Worm (Caenorhabditis elegans) whole organism, mixed stage, embryonic: Measurements from ENCODE around the gene prx-10.

Source experiments
- bed-3 ChIP-seq: fragments of 200-800 bp; sonication (Bioruptor generic); optimal IDR thresholded peaks from 3 replicates; lab custom pipeline; 2018; ENCODE audit warnings: mild to moderate bottlenecking, missing genetic modification characterization, moderate library complexity, missing compliant biosample characterization
- blmp-1 ChIP-seq: fragments of 150-350 bp; optimal IDR thresholded peaks from 2 replicates; lab custom pipeline; 2014; ENCODE audit warnings: missing biosample characterization, missing genetic modification characterization
- ceh-39 ChIP-seq: fragments of 150-350 bp; optimal IDR thresholded peaks from 2 replicates; lab custom pipeline; 2014; ENCODE audit warnings: missing biosample characterization, missing genetic modification characterization
- ceh-83 ChIP-seq: fragments of 200-800 bp; sonication (Bioruptor generic); optimal IDR thresholded peaks from 2 replicates; lab custom pipeline; 2018; ENCODE audit warnings: mild to moderate bottlenecking, missing genetic modification characterization, missing compliant biosample characterization
- ces-1 ChIP-seq: fragments of 150-350 bp; optimal IDR thresholded peaks from 2 replicates; lab custom pipeline; 2014; ENCODE audit warnings: missing biosample characterization, missing genetic modification reagents, missing genetic modification characterization
- cnd-1 ChIP-seq: fragments of 200-800 bp; sonication (Bioruptor generic); optimal IDR thresholded peaks from 2 replicates; lab custom pipeline; 2018; ENCODE audit warnings: mild to moderate bottlenecking, missing genetic modification characterization, missing compliant biosample characterization
- drap-1 ChIP-seq: fragments of 200-800 bp; sonication (Bioruptor generic); optimal IDR thresholded peaks from 3 replicates; lab custom pipeline; 2018; ENCODE audit warnings: mild to moderate bottlenecking, missing genetic modification characterization, missing compliant biosample characterization
- elt-1 ChIP-seq: sonication (generic microtip); optimal IDR thresholded peaks from 2 replicates; lab custom pipeline; 2017; ENCODE audit warnings: missing genetic modification characterization, mild to moderate bottlenecking, missing compliant biosample characterization, antibody characterized with exemption, moderate library complexity, borderline replicate concordance; ENCODE audit not compliant: insufficient read depth
- hlh-1 ChIP-seq: fragments of 150-350 bp; optimal IDR thresholded peaks from 2 replicates; lab custom pipeline; 2014; ENCODE audit warnings: missing biosample characterization, missing genetic modification reagents, missing genetic modification characterization
- lin-13 ChIP-seq: fragments of 150-350 bp; optimal IDR thresholded peaks from 2 replicates; lab custom pipeline; 2014; ENCODE audit warnings: missing biosample characterization, missing genetic modification characterization
- lin-32 ChIP-seq: fragments of 200-800 bp; sonication (Bioruptor generic); optimal IDR thresholded peaks from 2 replicates; lab custom pipeline; 2018; ENCODE audit warnings: mild to moderate bottlenecking, missing genetic modification characterization, missing compliant biosample characterization
- lsy-2 ChIP-seq: fragments of 150-350 bp; optimal IDR thresholded peaks from 2 replicates; lab custom pipeline; 2014; ENCODE audit warnings: missing biosample characterization, missing genetic modification characterization
- mab-5 ChIP-seq: fragments of 150-350 bp; optimal IDR thresholded peaks from 2 replicates; lab custom pipeline; 2014; ENCODE audit warnings: missing biosample characterization, missing genetic modification characterization
- mep-1 ChIP-seq: fragments of 150-350 bp; optimal IDR thresholded peaks from 2 replicates; lab custom pipeline; 2017; ENCODE audit warnings: missing biosample characterization, missing genetic modification reagents, missing genetic modification characterization, inconsistent platforms
- mls-2 ChIP-seq: sonication (generic microtip); optimal IDR thresholded peaks from 2 replicates; lab custom pipeline; 2016; ENCODE audit warnings: mild to moderate bottlenecking, missing genetic modification characterization, moderate library complexity, missing compliant biosample characterization
- nhr-2 ChIP-seq: fragments of 150-350 bp; optimal IDR thresholded peaks from 2 replicates; lab custom pipeline; 2014; ENCODE audit warnings: missing biosample characterization, missing genetic modification characterization
- nhr-237 ChIP-seq: fragments of 150-350 bp; optimal IDR thresholded peaks from 2 replicates; lab custom pipeline; 2014; ENCODE audit warnings: missing biosample characterization, missing genetic modification characterization
- nhr-28 ChIP-seq: fragments of 150-350 bp; optimal IDR thresholded peaks from 2 replicates; lab custom pipeline; 2014; ENCODE audit warnings: missing biosample characterization, missing genetic modification characterization
- pha-4 ChIP-seq: fragments of 150-350 bp; optimal IDR thresholded peaks from 2 replicates; lab custom pipeline; 2018; ENCODE audit warnings: missing biosample characterization, missing genetic modification reagents, missing genetic modification characterization
- sem-2 ChIP-seq: fragments of 200-800 bp; sonication (Bioruptor generic); optimal IDR thresholded peaks from 2 replicates; lab custom pipeline; 2018; ENCODE audit warnings: mild to moderate bottlenecking, missing genetic modification characterization, missing compliant biosample characterization
- snpc-4 ChIP-seq: fragments of 150-350 bp; optimal IDR thresholded peaks from 2 replicates; lab custom pipeline; 2014; ENCODE audit warnings: missing biosample characterization, missing genetic modification characterization
- sptf-1 ChIP-seq: sonication (generic microtip); optimal IDR thresholded peaks from 2 replicates; lab custom pipeline; 2017; ENCODE audit warnings: mild to moderate bottlenecking, missing genetic modification characterization, moderate library complexity, missing compliant biosample characterization
- tbx-8 ChIP-seq: fragments of 200-800 bp; sonication (Bioruptor generic); optimal IDR thresholded peaks from 2 replicates; lab custom pipeline; 2018; ENCODE audit warnings: mild to moderate bottlenecking, missing genetic modification characterization, moderate library complexity, missing compliant biosample characterization
- unc-39 ChIP-seq: fragments of 150-350 bp; optimal IDR thresholded peaks from 2 replicates; lab custom pipeline; 2014; ENCODE audit warnings: missing biosample characterization, missing genetic modification characterization
- unc-62 ChIP-seq: fragments of 150-350 bp; optimal IDR thresholded peaks from 2 replicates; lab custom pipeline; 2014; ENCODE audit warnings: missing biosample characterization, missing genetic modification reagents, missing genetic modification characterization
- zip-8 ChIP-seq: fragments of 150-350 bp; optimal IDR thresholded peaks from 2 replicates; lab custom pipeline; 2014; ENCODE audit warnings: missing biosample characterization, missing genetic modification characterization

The prx-10 gene

ce11 chrIII:5230415-5230814, 5.8 kb upstream of the prx-10 start, which contains the start of gene prmt-5:
Gene prmt-5, plus strand, starts transcription at chrIII:5230555.
- TF ChIP-seq snpc-4 (tag; lab: Kevin White, UChicago) (no peak), lin-13 (no peak)
- TF ChIP-seq, all 35 proteins: peak for 0

ce11 chrIII:5233140-5233539, 3.1 kb upstream of the prx-10 start:
- no peak for TF ChIP-seq sem-2 (GFP tag; lab: Kevin White, UChicago)
- TF ChIP-seq pha-4 (tag; lab: Kevin White, UChicago) = peak; percentile 35

- TF ChIP-seq lsy-2 (tag; lab: Kevin White, UChicago) (no peak), mep-1 (tag; lab: Kevin White, UChicago) (no peak)
These were observed 1.9 kb upstream of the prx-10 start, which contains the start of gene mrps-26 for ce11 chrIII:5234312-5234711. Gene mrps-26, plus strand, starts transcription at chrIII:5234612.

- TF ChIP-seq unc-39 (tag; lab: Kevin White, UChicago) = no peak
- no peak for TF ChIP-seq blmp-1 (tag; lab: Kevin White, UChicago)
- no peak for TF ChIP-seq bed-3 (GFP tag; lab: Kevin White, UChicago)
- no peak for TF ChIP-seq sptf-1 (tag; lab: Kevin White, UChicago)
- no peak for TF ChIP-seq mls-2 (tag; lab: Kevin White, UChicago)
- TF ChIP-seq elt-1 (tag; lab: Kevin White, UChicago) = no peak
These were observed 5.7 kb downstream of the prx-10 start for ce11 chrIII:5241854-5242253.

ce11 chrIII:5244539-5244938, 8.3 kb downstream of the prx-10 start, which contains the start of gene cnd-1:
Gene cnd-1, minus strand, starts transcription at chrIII:5244639.
- TF ChIP-seq lin-13 (no peak), ceh-39 (tag; lab: Kevin White, UChicago) (no peak), hlh-1 (tag; lab: Kevin White, UChicago) (no peak), lsy-2 (tag; lab: Kevin White, UChicago) (no peak), nhr-2 (peak; percentile 72)

- TF ChIP-seq unc-62 (GFP tag; lab: Kevin White, UChicago) (no peak), nhr-2 (peak; percentile 92)
These were observed 8.9 kb downstream of the prx-10 start for ce11 chrIII:5245067-5245466.

ce11 chrIII:5248706-5249105, 12.5 kb downstream of the prx-10 start:
- TF ChIP-seq cnd-1 (tag; lab: Kevin White, UChicago) (no peak), snpc-4 (tag; lab: Kevin White, UChicago) (no peak), zip-8 (tag; lab: Kevin White, UChicago) (peak; percentile 14), tbx-8 (no peak), nhr-2 (peak; percentile 81)

- TF ChIP-seq lin-32 (no peak), ces-1 (GFP tag; lab: Kevin White, UChicago) (peak; percentile 36)
These were observed 17.9 kb downstream of the prx-10 start, which contains the start of the genes sumv-1 and gop-1 for ce11 chrIII:5254108-5254507. Gene sumv-1, minus strand, starts transcription at chrIII:5254187. Gene gop-1, plus strand, starts transcription at chrIII:5254438.

ce11 chrIII:5258918-5259317, 22.7 kb downstream of the prx-10 start, which contains the start of gene gop-2:
Gene gop-2, plus strand, starts transcription at chrIII:5259023.
- no peak for TF ChIP-seq lin-13
- no peak for TF ChIP-seq sem-2 (GFP tag; lab: Kevin White, UChicago)
- no peak for TF ChIP-seq nhr-28 (tag; lab: Kevin White, UChicago)
- no peak for TF ChIP-seq mab-5
- no peak for TF ChIP-seq unc-39 (tag; lab: Kevin White, UChicago)
- TF ChIP-seq drap-1 (GFP tag; lab: Kevin White, UChicago) = no peak
- no peak for TF ChIP-seq cnd-1 (tag; lab: Kevin White, UChicago)
- TF ChIP-seq unc-62 (GFP tag; lab: Kevin White, UChicago) = no peak
- no peak for TF ChIP-seq nhr-237 (tag; lab: Kevin White, UChicago)
- TF ChIP-seq ceh-83 (GFP tag; lab: Kevin White, UChicago) = no peak
- TF ChIP-seq sptf-1 (tag; lab: Kevin White, UChicago) = no peak
- no peak for TF ChIP-seq mls-2 (tag; lab: Kevin White, UChicago)
- no peak for TF ChIP-seq blmp-1 (tag; lab: Kevin White, UChicago)
- TF ChIP-seq lsy-2 (tag; lab: Kevin White, UChicago) = no peak
